Fruit fly (Drosophila melanogaster) Kc167 (cell line): Measurements from ENCODE around the gene Mekk1.

Experiments
- Myc ChIP-seq: fragments of >200 bp; optimal IDR thresholded peaks from 2 replicates; lab custom pipeline; 2017; ENCODE audit warnings: missing external identifiers
- Sin3A ChIP-seq: fragments of >200 bp; optimal IDR thresholded peaks from 2 replicates; lab custom pipeline; 2018; ENCODE audit warnings: missing external identifiers
- h ChIP-seq: fragments of >200 bp; optimal IDR thresholded peaks from 3 replicates; lab custom pipeline; 2018; ENCODE audit warnings: missing external identifiers
- insv ChIP-seq: fragments of >200 bp; optimal IDR thresholded peaks from 3 replicates; lab custom pipeline; 2018; ENCODE audit warnings: missing external identifiers
- psq ChIP-seq: fragments of >200 bp; optimal IDR thresholded peaks from 2 replicates; lab custom pipeline; 2017; ENCODE audit warnings: missing external identifiers
- ttk ChIP-seq: sonication (Bioruptor generic); optimal IDR thresholded peaks from 2 replicates; lab custom pipeline; 2017; ENCODE audit warnings: missing external identifiers

The Mekk1 gene

dm6 chr3R:18743270-18743922 lies at the start of gene Mekk1:
Gene Mekk1, minus strand, starts transcription at chr3R:18743594.
- TF ChIP-seq h (lab: Kevin White, UChicago) (no peak), Sin3A (lab: Kevin White, UChicago) (no peak), Myc (lab: Kevin White, UChicago) (no peak), psq (no peak), insv (no peak), ttk (no peak)

- no peak for TF ChIP-seq Sin3A (lab: Kevin White, UChicago)
- no peak for TF ChIP-seq psq
- TF ChIP-seq h (lab: Kevin White, UChicago), result no peak
Measured at dm6 chr3R:18790619-18791018, 47.2 kb upstream of the Mekk1 start.

DNA sequence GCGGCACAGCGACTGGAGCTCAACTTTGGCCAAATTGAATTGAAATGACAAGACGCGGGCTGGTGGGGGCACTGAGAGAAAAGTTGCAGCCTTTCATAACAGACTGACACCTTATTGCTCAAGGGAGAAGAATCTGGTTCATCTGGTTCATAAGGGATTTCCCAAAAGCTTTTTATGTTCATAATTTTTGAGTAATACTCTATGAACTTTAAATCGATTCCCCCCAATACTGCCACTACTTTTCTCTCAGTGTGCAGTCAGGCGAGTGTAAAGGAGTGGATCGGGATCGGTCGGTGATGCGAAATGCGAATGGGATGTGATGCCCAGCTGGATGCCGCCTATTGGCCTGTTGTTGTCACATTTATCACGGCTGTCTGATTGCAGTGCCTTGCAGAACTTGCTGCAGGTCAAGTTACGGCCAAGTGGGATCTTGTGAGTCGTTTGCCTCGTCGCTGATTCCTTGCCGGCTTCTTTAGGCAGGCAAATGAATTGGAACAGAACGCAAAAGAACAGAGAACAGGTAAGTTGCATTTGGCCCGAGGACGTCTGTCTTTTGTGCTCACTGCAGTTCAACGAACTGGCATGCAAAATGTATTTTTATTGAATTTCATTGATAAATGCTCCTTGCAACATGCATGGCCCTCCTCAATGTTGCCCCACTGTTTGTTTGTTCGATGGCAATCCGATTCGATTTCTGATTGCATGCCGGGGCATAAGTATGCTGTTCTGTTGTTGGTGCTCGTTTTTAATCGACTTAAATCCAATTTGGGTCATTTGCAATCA lies 45.2 kb upstream of the Mekk1 start:
- no peak for TF ChIP-seq insv
- no peak for TF ChIP-seq h (lab: Kevin White, UChicago)
- no peak for TF ChIP-seq psq
- TF ChIP-seq Myc (lab: Kevin White, UChicago), result no peak
- TF ChIP-seq Sin3A (lab: Kevin White, UChicago), result no peak
- TF ChIP-seq ttk, result no peak

DNA sequence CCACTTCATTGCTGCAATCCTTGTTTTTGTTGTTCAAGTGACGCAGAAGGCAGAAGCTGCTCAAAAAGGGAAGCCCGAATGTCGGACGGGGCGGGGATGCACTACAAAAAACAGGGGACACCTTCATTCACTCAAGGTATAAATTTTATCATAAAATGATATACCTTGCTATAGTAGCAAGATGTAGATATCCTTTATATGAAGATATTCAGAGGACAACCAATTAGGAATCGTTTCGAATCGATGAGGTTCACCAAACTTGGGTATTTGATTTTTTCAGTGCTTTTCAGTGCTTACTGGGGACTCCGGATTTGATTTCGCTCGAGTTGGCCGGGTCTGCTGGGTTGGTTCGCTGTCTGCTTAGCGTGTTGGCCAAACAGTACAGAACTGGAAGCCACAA lies 43.8 kb upstream of the Mekk1 start:
- TF ChIP-seq psq (no peak), Sin3A (lab: Kevin White, UChicago) (no peak), h (lab: Kevin White, UChicago) (no peak), insv (no peak), ttk (no peak), Myc (lab: Kevin White, UChicago) (no peak)

dm6 chr3R:18785741-18786140 lies 42.3 kb upstream of the Mekk1 start:
- no peak for TF ChIP-seq insv
- TF ChIP-seq h (lab: Kevin White, UChicago), result no peak
- TF ChIP-seq psq, result no peak
- TF ChIP-seq ttk, result no peak
- no peak for TF ChIP-seq Sin3A (lab: Kevin White, UChicago)
- no peak for TF ChIP-seq Myc (lab: Kevin White, UChicago)

DNA sequence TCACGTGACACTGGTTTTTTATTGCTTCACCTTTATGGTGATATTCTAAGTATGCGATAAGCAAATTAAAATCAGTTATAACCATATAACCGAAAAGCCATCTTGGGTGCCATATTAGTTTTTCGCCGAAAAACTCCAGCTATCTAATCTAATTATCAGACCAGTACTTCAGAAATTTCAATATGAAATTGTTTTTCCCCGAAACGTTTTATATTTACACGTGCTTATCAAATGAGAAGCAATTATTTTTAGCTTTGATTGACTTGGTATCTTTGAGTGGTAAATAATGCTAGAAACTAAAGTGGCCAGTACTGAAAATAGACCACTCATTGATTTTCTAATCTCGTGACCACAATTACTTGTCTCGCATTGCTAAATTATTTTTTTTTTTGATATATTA lies 39.8 kb upstream of the Mekk1 start:
- TF ChIP-seq ttk, result no peak

dm6 chr3R:18758548-18759257 lies 15.3 kb upstream of the Mekk1 start, which contains the start of gene Epg5:
Gene Epg5, minus strand, starts transcription at chr3R:18758873.
- no peak for TF ChIP-seq h (lab: Kevin White, UChicago)
- no peak for TF ChIP-seq psq
- TF ChIP-seq Sin3A (lab: Kevin White, UChicago), result no peak
- TF ChIP-seq insv, result no peak
- TF ChIP-seq ttk, result no peak

- no peak for TF ChIP-seq insv
- no peak for TF ChIP-seq psq
- TF ChIP-seq ttk, result no peak
- TF ChIP-seq h (lab: Kevin White, UChicago), result no peak
- no peak for TF ChIP-seq Sin3A (lab: Kevin White, UChicago)
- TF ChIP-seq Myc (lab: Kevin White, UChicago), result no peak
Measured at dm6 chr3R:18749786-18750185, 6.4 kb upstream of the Mekk1 start.

dm6 chr3R:18748087-18748486 lies 4.7 kb upstream of the Mekk1 start:
- TF ChIP-seq insv (no peak), ttk (no peak), Sin3A (lab: Kevin White, UChicago) (no peak), Myc (lab: Kevin White, UChicago) (no peak), psq (no peak), h (lab: Kevin White, UChicago) (no peak)

DNA sequence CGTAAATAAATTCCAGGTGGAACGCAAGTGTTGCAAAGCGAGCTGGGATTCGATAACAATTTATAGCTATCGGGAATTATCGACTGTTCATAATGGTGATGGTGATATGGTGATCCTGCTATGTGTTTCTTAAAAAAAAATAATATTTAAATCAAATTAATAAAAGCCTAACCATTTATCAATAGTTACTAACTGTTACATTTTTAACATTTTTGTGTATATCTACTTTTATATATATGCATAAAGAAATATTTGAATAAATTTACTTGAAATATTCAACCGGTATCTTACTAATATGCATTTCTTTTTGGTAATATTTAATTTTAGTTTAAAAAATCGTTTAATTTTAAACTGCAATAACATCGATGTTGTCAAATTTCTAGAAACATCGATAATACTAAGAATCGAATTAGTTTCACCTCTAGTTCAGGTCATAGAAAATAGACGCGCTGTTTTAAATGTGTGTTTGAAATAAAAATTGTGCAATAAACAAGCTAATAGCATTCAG lies 2.6 kb upstream of the Mekk1 start, which contains the start of the genes PGS1 and gwl:
TSS of gene PGS1 (minus strand) at position 81 of the 508 bp plus-strand sequence.
TSS of gene gwl (plus strand) at position 410 of the 508 bp plus-strand sequence.
- TF ChIP-seq insv, result no peak
- no peak for TF ChIP-seq Myc (lab: Kevin White, UChicago)
- TF ChIP-seq Sin3A (lab: Kevin White, UChicago), result no peak
- no peak for TF ChIP-seq h (lab: Kevin White, UChicago)
- TF ChIP-seq psq, result no peak
- TF ChIP-seq ttk, result no peak

dm6 chr3R:18742358-18743269 lies 780 bp downstream of the Mekk1 start:
- no peak for TF ChIP-seq Sin3A (lab: Kevin White, UChicago)
- TF ChIP-seq insv, result no peak

DNA sequence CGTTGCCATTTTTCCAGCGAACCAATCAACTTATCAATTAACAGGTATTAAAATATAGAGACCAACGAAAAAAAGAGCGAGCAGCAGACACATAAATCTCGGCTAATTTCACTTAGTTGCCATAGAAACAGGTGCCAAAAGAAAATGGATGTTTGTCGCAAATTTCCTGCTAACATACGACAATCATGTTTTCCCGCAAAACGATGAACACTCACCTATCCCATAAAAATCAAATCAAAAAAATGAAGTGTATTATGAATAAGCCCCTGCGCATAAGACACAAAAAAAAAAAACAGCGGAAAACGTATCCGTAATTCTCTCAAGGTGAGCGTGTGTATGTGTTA lies 1.6 kb downstream of the Mekk1 start:
- no peak for TF ChIP-seq Sin3A (lab: Kevin White, UChicago)
